Fruit fly (Drosophila melanogaster): Measurements from ENCODE around the gene CG17292.

CG17292 gene

dm6 chr2L:8374235-8374634, 4.0 kb downstream of the CG17292 start, which contains the start of gene Wdr82 (continued):
- TF ChIP-seq CG14710 (tag; optimal IDR thresholded peaks at IDR 0.05) (peak; percentile 28), exex (tag; optimal IDR thresholded peaks at IDR 0.05) (peak; percentile 7), CG8281 (tag; optimal IDR thresholded peaks at IDR 0.05) (peak; percentile 63), Dll (GFP tag; IDR thresholded peaks at IDR 0.05; ENCODE audit: partially characterized antibody) (peak; percentile 77), unc-4 (GFP tag; IDR thresholded peaks at IDR 0.05; ENCODE audit: partially characterized antibody) (peak; percentile 76), row (GFP tag; IDR thresholded peaks at IDR 0.05) (peak; percentile 41; the same call in 1 of the 3 replicates), pfk (GFP tag; optimal IDR thresholded peaks at IDR 0.05) (no peak), TFAM (GFP tag; optimal IDR thresholded peaks at IDR 0.05) (no peak), Doc3 (GFP tag; IDR thresholded peaks at IDR 0.05; ENCODE audit: partially characterized antibody) (peak; percentile 37; the same call in 1 of the 3 replicates), CG14860 (GFP tag; IDR thresholded peaks at IDR 0.05; ENCODE audit: partially characterized antibody) (peak; percentile 62), Sox102F (GFP tag; optimal IDR thresholded peaks at IDR 0.05) (no peak), Ets97D (GFP tag; optimal IDR thresholded peaks at IDR 0.05) (peak; percentile 7), Side (GFP tag; optimal IDR thresholded peaks at IDR 0.05) (no peak), CG4617 (GFP tag; optimal IDR thresholded peaks at IDR 0.05; ENCODE audit: borderline replicate concordance) (peak; percentile 6), caup (GFP tag; optimal IDR thresholded peaks at IDR 0.05; ENCODE audit: severe bottlenecking) (no peak), CG7963 (GFP tag; IDR thresholded peaks at IDR 0.05; ENCODE audit: partially characterized antibody) (peak; percentile 70; the same call in 1 of the 3 replicates), E2f2 (GFP tag; IDR thresholded peaks at IDR 0.05) (peak; percentile 88), HLH3B (GFP tag; IDR thresholded peaks at IDR 0.05) (no peak), Sin3A (optimal IDR thresholded peaks at IDR 0.05) (peak; percentile 5), CG8290 (GFP tag; optimal IDR thresholded peaks at IDR 0.05) (no peak), CG8290 (tag; optimal IDR thresholded peaks at IDR 0.05) (peak in 1 of 2 experiments; percentile 10), shn (GFP tag; optimal IDR thresholded peaks at IDR 0.05) (no peak), Sry-δ (GFP tag; optimal IDR thresholded peaks at IDR 0.05) (peak; percentile 47), CG3281 (GFP tag; optimal IDR thresholded peaks at IDR 0.05) (no peak), amos (GFP tag; IDR thresholded peaks at IDR 0.05; ENCODE audit: partially characterized antibody) (peak; percentile 77), MESR4 (GFP tag; optimal IDR thresholded peaks at IDR 0.05) (peak; percentile 71), vvl (GFP tag; IDR thresholded peaks at IDR 0.05) (0 out of 2 replicates have a peak, but pooled peaks have one; percentile 12), aop (GFP tag; IDR thresholded peaks at IDR 0.05) (no peak), crp (GFP tag; optimal IDR thresholded peaks at IDR 0.05) (peak in 1 of 2 experiments; percentile 8), CG13287 (GFP tag; IDR thresholded peaks at IDR 0.05; ENCODE audit: partially characterized antibody) (peak; percentile 85), Rx (GFP tag; IDR thresholded peaks at IDR 0.05) (no peak), Asciz (GFP tag; optimal IDR thresholded peaks at IDR 0.05) (no peak), HLH4C (GFP tag; IDR thresholded peaks at IDR 0.05; ENCODE audit: partially characterized antibody) (peak; percentile 84), Dek (tag; optimal IDR thresholded peaks at IDR 0.05) (no peak), D (optimal IDR thresholded peaks at IDR 0.05) (no peak), D (GFP tag; optimal IDR thresholded peaks at IDR 0.05) (no peak), YL-1 (GFP tag; optimal IDR thresholded peaks at IDR 0.05) (peak; percentile 8), Taf1 (GFP tag; IDR thresholded peaks at IDR 0.05) (no peak), bbx (GFP tag; IDR thresholded peaks at IDR 0.05; ENCODE audit: partially characterized antibody) (peak; percentile 87), Abd-B (GFP tag; optimal IDR thresholded peaks at IDR 0.05) (no peak), CG11504 (tag; optimal IDR thresholded peaks at IDR 0.05) (peak; percentile 77), CG12659 (GFP tag; optimal IDR thresholded peaks at IDR 0.05) (no peak), Scr (GFP tag; IDR thresholded peaks at IDR 0.05; ENCODE audit: partially characterized antibody) (peak; percentile 75), Opbp (GFP tag; IDR thresholded peaks at IDR 0.05; ENCODE audit: partially characterized antibody) (peak; percentile 71; the same call in 2 of the 3 replicates), CG2712 (tag; optimal IDR thresholded peaks at IDR 0.05) (peak; percentile 18), Rfx (GFP tag; IDR thresholded peaks at IDR 0.05) (no peak), BEAF-32 (GFP tag; optimal IDR thresholded peaks at IDR 0.05) (peak; percentile 65), hbn (GFP tag; IDR thresholded peaks at IDR 0.05; ENCODE audit: partially characterized antibody) (peak; percentile 61), vnd (GFP tag; IDR thresholded peaks at IDR 0.05; ENCODE audit: partially characterized antibody) (peak; percentile 65)
